Fruit fly (Drosophila melanogaster): ENCODE data around the gene LysP.

LysP gene

DNA sequence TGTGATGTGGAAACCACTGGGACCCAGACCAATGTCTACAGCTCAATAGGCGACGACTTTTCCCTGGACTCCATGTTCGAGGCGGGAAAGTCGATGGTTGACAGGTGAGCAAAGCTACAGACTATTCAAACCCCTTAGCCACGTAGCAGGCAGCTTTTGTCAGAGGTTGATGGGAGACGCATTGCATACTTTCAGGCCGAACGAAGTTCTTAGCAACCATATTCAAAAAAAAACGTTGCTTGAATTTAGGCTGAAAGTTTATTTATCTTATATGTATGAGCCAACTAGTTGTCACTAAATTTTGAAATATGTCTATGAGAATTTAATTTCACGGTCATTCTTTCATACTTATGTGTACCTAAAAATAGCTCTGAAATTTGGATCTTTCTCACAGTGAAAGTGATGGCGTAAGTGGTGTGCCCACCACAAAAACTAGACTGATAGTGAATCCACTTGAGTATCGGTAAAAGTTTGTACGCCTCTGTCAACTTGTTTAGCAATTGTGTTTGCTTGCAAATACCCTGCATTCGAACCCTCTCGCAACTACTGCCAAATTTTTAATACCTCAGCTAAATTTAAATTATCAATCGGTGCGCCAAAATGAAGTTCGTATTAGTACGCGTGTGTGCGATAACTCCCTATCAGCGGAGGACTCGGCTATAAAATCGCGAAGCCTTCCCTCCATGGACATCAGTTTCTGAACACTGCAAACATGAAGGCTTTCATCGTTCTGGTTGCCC is 11.6 kb downstream of the LysP start, which contains the start of gene LysB:
Gene LysB, plus strand, starts transcription at position 690 of the 740 bp plus-strand sequence.
- TF ChIP-seq rgr (GFP tag; optimal IDR thresholded peaks at IDR 0.05) (no peak), Hnf4 (GFP tag; optimal IDR thresholded peaks at IDR 0.05) (no peak), psq (GFP tag; optimal IDR thresholded peaks at IDR 0.05) (no peak), sage (GFP tag; optimal IDR thresholded peaks at IDR 0.05) (no peak), usp (GFP tag; optimal IDR thresholded peaks at IDR 0.05) (no peak), dmrt93B (GFP tag; optimal IDR thresholded peaks at IDR 0.05) (no peak), OdsH (GFP tag; optimal IDR thresholded peaks at IDR 0.05) (no peak), CG32264 (GFP tag; optimal IDR thresholded peaks at IDR 0.05) (no peak), brk (GFP tag; optimal IDR thresholded peaks at IDR 0.05) (no peak), sv (GFP tag; optimal IDR thresholded peaks at IDR 0.05) (no peak), ey (GFP tag; optimal IDR thresholded peaks at IDR 0.05) (no peak), pan (optimal IDR thresholded peaks at IDR 0.05) (no peak), Hr83 (GFP tag; optimal IDR thresholded peaks at IDR 0.05; ENCODE audit: poor library complexity, severe bottlenecking) (no peak), fru (GFP tag; optimal IDR thresholded peaks at IDR 0.05) (no peak), tai (GFP tag; optimal IDR thresholded peaks at IDR 0.05) (no peak), Mio (GFP tag; optimal IDR thresholded peaks at IDR 0.05) (no peak), dsf (GFP tag; optimal IDR thresholded peaks at IDR 0.05; ENCODE audit: borderline replicate concordance) (no peak), h (GFP tag; optimal IDR thresholded peaks at IDR 0.05) (no peak), jim (GFP tag; optimal IDR thresholded peaks at IDR 0.05) (no peak), Hr78 (GFP tag; optimal IDR thresholded peaks at IDR 0.05) (no peak), Vsx2 (GFP tag; optimal IDR thresholded peaks at IDR 0.05; ENCODE audit: partially characterized antibody) (peak; percentile 86), Jra (GFP tag; optimal IDR thresholded peaks at IDR 0.05) (no peak), Rel (GFP tag; optimal IDR thresholded peaks at IDR 0.05) (no peak), Rel (tag; optimal IDR thresholded peaks at IDR 0.05) (peak; percentile 18), Dfd (GFP tag; optimal IDR thresholded peaks at IDR 0.05) (no peak), HLH106 (tag; optimal IDR thresholded peaks at IDR 0.05) (no peak), br (GFP tag; optimal IDR thresholded peaks at IDR 0.05) (no peak), Abd-B (GFP tag; optimal IDR thresholded peaks at IDR 0.05) (no peak), Sp1 (GFP tag; optimal IDR thresholded peaks at IDR 0.05) (no peak), CG9705 (GFP tag; optimal IDR thresholded peaks at IDR 0.05) (no peak), dl (GFP tag; optimal IDR thresholded peaks at IDR 0.05; ENCODE audit: insufficient read depth in 1 of 2, partially characterized antibody in 2 of 2) (peak; percentile 64 to 80), Myc (optimal IDR thresholded peaks at IDR 0.05) (peak; percentile 85), foxo (GFP tag; optimal IDR thresholded peaks at IDR 0.05) (no peak), GATAd (GFP tag; optimal IDR thresholded peaks at IDR 0.05) (no peak), Dif (GFP tag; optimal IDR thresholded peaks at IDR 0.05; ENCODE audit: partially characterized antibody) (peak; percentile 96), lola (GFP tag; optimal IDR thresholded peaks at IDR 0.05) (no peak), woc (GFP tag; optimal IDR thresholded peaks at IDR 0.05) (no peak), CrebA (GFP tag; optimal IDR thresholded peaks at IDR 0.05; ENCODE audit: borderline replicate concordance) (no peak), N (GFP tag; optimal IDR thresholded peaks at IDR 0.05) (peak; percentile 11)

DNA sequence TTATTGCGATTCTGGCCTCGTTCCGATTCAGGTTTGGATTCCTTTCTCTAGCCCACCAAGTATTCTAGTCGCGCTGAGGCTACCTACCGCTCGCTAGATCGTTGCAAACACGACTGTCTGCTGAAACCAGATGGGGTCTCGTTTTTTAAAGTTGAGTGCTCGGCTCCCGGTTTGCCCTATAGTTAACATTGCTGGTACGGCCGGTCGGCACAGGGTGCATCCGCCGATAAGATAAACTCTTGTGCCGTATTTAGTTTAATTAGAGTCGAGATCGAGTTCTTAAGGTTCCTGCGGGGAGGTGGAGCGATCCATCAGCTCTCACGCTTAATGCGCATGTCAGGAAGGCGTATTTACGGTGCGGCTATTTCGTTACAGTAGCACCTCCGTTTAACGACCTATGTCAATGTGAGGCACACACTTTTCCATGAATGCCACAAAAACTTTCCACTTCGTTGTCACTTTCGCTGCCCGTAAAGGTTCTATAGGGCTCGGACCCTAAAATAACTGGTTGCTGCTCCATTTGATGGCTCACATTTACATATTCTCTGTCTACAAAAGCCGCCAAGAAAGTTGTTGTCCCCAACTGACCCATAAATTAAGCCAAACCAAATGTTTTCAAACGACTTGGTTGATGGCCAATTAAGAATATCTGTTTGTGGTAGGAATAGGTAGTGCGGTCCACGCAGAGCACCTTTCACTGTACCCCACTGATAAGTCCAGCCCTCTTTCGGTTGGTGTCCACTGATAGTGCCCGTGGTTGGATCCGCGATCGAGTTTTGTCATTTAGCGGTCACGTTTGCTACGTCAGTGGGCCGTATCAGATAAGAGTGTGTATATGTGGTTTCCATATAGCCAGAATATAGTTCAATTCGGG is 13.6 kb downstream of the LysP start, which contains the start of gene CG9119:
Gene CG9119, minus strand, starts transcription at position 122 of the 874 bp plus-strand sequence.
- TF ChIP-seq psq (GFP tag; optimal IDR thresholded peaks at IDR 0.05), result peak; percentile 6
- peak; percentile 28 for TF ChIP-seq Sp1 (GFP tag; optimal IDR thresholded peaks at IDR 0.05)
- peak; percentile 24 for TF ChIP-seq HLH106 (tag; optimal IDR thresholded peaks at IDR 0.05)
- TF ChIP-seq Vsx2 (GFP tag; optimal IDR thresholded peaks at IDR 0.05; ENCODE audit: partially characterized antibody), result no peak
- TF ChIP-seq tai (GFP tag; optimal IDR thresholded peaks at IDR 0.05), result no peak
- TF ChIP-seq h (GFP tag; optimal IDR thresholded peaks at IDR 0.05), result peak; percentile 59
- TF ChIP-seq rgr (GFP tag; optimal IDR thresholded peaks at IDR 0.05), result peak; percentile 27
- no peak for TF ChIP-seq Abd-B (GFP tag; optimal IDR thresholded peaks at IDR 0.05)
- TF ChIP-seq Hnf4 (GFP tag; optimal IDR thresholded peaks at IDR 0.05), result no peak
- TF ChIP-seq OdsH (GFP tag; optimal IDR thresholded peaks at IDR 0.05), result peak; percentile 46
- TF ChIP-seq dmrt93B (GFP tag; optimal IDR thresholded peaks at IDR 0.05), result peak; percentile 34
- TF ChIP-seq fru (GFP tag; optimal IDR thresholded peaks at IDR 0.05), result peak; percentile 72
- no peak for TF ChIP-seq N (GFP tag; optimal IDR thresholded peaks at IDR 0.05)
- TF ChIP-seq br (GFP tag; optimal IDR thresholded peaks at IDR 0.05), result peak; percentile 52
- TF ChIP-seq Hr83 (GFP tag; optimal IDR thresholded peaks at IDR 0.05; ENCODE audit: poor library complexity, severe bottlenecking), result no peak
- TF ChIP-seq dl (GFP tag; optimal IDR thresholded peaks at IDR 0.05; ENCODE audit: insufficient read depth in 1 of 2, partially characterized antibody in 2 of 2), result no peak
- no peak for TF ChIP-seq Hr78 (GFP tag; optimal IDR thresholded peaks at IDR 0.05)
- no peak for TF ChIP-seq Dif (GFP tag; optimal IDR thresholded peaks at IDR 0.05; ENCODE audit: partially characterized antibody)
- no peak for TF ChIP-seq dsf (GFP tag; optimal IDR thresholded peaks at IDR 0.05; ENCODE audit: borderline replicate concordance)
- no peak for TF ChIP-seq usp (GFP tag; optimal IDR thresholded peaks at IDR 0.05)
- TF ChIP-seq ey (GFP tag; optimal IDR thresholded peaks at IDR 0.05), result peak; percentile 59
- TF ChIP-seq Myc (optimal IDR thresholded peaks at IDR 0.05), result no peak
- no peak for TF ChIP-seq Rel (GFP tag; optimal IDR thresholded peaks at IDR 0.05)
- no peak for TF ChIP-seq Rel (tag; optimal IDR thresholded peaks at IDR 0.05)
- TF ChIP-seq foxo (GFP tag; optimal IDR thresholded peaks at IDR 0.05), result peak in 1 of 2 experiments; percentile 61
- peak; percentile 40 for TF ChIP-seq sv (GFP tag; optimal IDR thresholded peaks at IDR 0.05)
- no peak for TF ChIP-seq lola (GFP tag; optimal IDR thresholded peaks at IDR 0.05)
